Fruit fly (Drosophila melanogaster) whole organism, pupa: ENCODE data around the gene CG11581.

Experiments used
- CG10348 ChIP-seq: fragments of 200-800 bp; sonication (Bioruptor generic); IDR thresholded peaks from 2 replicates; pipeline ENCODE4 v1.3.6; 2022; ENCODE audit warnings: missing biosample characterization, missing genetic modification characterization
- CG13204 ChIP-seq: fragments of 200-800 bp; sonication (Bioruptor generic); optimal IDR thresholded peaks from 2 replicates; lab custom pipeline; 2018; ENCODE audit warnings: missing biosample characterization, mild to moderate bottlenecking, missing genetic modification characterization, moderate library complexity
- CG17806 ChIP-seq: fragments of 200-800 bp; sonication (Bioruptor generic); optimal IDR thresholded peaks from 2 replicates; lab custom pipeline; 2018; ENCODE audit warnings: missing biosample characterization, mild to moderate bottlenecking, missing genetic modification characterization, moderate library complexity
- CG34367 ChIP-seq: fragments of 200-800 bp; sonication (Bioruptor generic); optimal IDR thresholded peaks from 2 replicates; lab custom pipeline; 2018; ENCODE audit warnings: missing biosample characterization, mild to moderate bottlenecking, missing genetic modification characterization
- CG8301 ChIP-seq: fragments of 200-800 bp; sonication (Bioruptor generic); optimal IDR thresholded peaks from 2 replicates; lab custom pipeline; 2018; ENCODE audit warnings: missing biosample characterization, mild to moderate bottlenecking, missing genetic modification characterization
- CG9948 ChIP-seq: fragments of 200-800 bp; sonication (Bioruptor generic); optimal IDR thresholded peaks from 2 replicates; lab custom pipeline; 2018; ENCODE audit warnings: missing biosample characterization, mild to moderate bottlenecking, missing genetic modification characterization, moderate library complexity
- EcR ChIP-seq: fragments of 200-800 bp; sonication (Bioruptor generic); optimal IDR thresholded peaks from 3 replicates; lab custom pipeline; 2019; ENCODE audit warnings: missing biosample characterization, missing genetic modification characterization, mild to moderate bottlenecking, moderate library complexity, missing genetic modification reagents
- Ets98B ChIP-seq: fragments of 200-800 bp; sonication (Bioruptor generic); IDR thresholded peaks from 2 replicates; pipeline ENCODE4 v1.3.6; 2022; ENCODE audit warnings: missing biosample characterization, missing genetic modification characterization
- Pif1B ChIP-seq: fragments of 200-800 bp; sonication (Bioruptor generic); optimal IDR thresholded peaks from 3 replicates; lab custom pipeline; 2016; ENCODE audit warnings: missing biosample characterization, missing genetic modification characterization
- Snoo ChIP-seq: fragments of 200-800 bp; sonication (Bioruptor generic); optimal IDR thresholded peaks from 3 replicates; lab custom pipeline; 2017; ENCODE audit warnings: missing biosample characterization, mild to moderate bottlenecking, missing genetic modification characterization, inconsistent platforms
- fd96Ca ChIP-seq: fragments of 200-800 bp; sonication (Bioruptor generic); IDR thresholded peaks from 3 replicates; pipeline ENCODE4 v1.3.6; 2022; ENCODE audit warnings: missing biosample characterization, missing genetic modification characterization
- gl ChIP-seq: fragments of 200-800 bp; sonication (Bioruptor generic); optimal IDR thresholded peaks from 2 replicates; lab custom pipeline; 2018; ENCODE audit warnings: missing biosample characterization, mild to moderate bottlenecking, missing genetic modification characterization

- TF ChIP-seq CG34367 (no peak), CG13204 (GFP tag; lab: Kevin White, UChicago) (peak; percentile 26), Ets98B (GFP tag; lab: Robert Waterston, UW) (no peak), CG8301 (tag; lab: Kevin White, UChicago) (no peak), CG9948 (tag; lab: Kevin White, UChicago) (no peak), CG17806 (tag; lab: Kevin White, UChicago) (no peak), gl (no peak), EcR (GFP tag; lab: Kevin White, UChicago) (no peak), Pif1B (GFP tag; lab: Kevin White, UChicago) (no peak), Snoo (tag; lab: Kevin White, UChicago) (no peak), fd96Ca (GFP tag; lab: Robert Waterston, UW) (no peak), CG10348 (GFP tag; lab: Robert Waterston, UW) (no peak)
Observed at dm6 chrX:14174456-14174855, 2.3 kb upstream of the CG11581 start, which contains the start of gene CG1368.
